Worm (Caenorhabditis elegans) whole organism, young adult: ENCODE results near the gene daf-31.

Source experiments
- ceh-58 ChIP-seq: fragments of 200-800 bp; sonication (Bioruptor generic); IDR thresholded peaks from 2 replicates; pipeline ENCODE4 v1.3.6; 2022; ENCODE audit warnings: missing genetic modification characterization, missing compliant biosample characterization
- lin-40 ChIP-seq: sonication (generic microtip); optimal IDR thresholded peaks from 2 replicates; lab custom pipeline; 2016; ENCODE audit warnings: missing genetic modification characterization, mild to moderate bottlenecking, missing compliant biosample characterization, missing genotype, missing genetic modification reagents
- snpc-4 ChIP-seq, 5 experiments: fragments of 150-350 bp in 1 of 5; sonication (generic microtip) in 4 of 5; optimal IDR thresholded peaks; 2 replicates each; lab custom pipeline; 2014 to 2018; ENCODE audit warnings: missing genetic modification characterization in 5 of 5, missing biosample characterization in 3 of 5, antibody characterized with exemption in 2 of 5, mild to moderate bottlenecking in 2 of 5, missing compliant biosample characterization in 2 of 5, missing genotype in 2 of 5, moderate library complexity in 2 of 5, missing genetic modification reagents in 1 of 5
- unc-130 ChIP-seq: sonication (generic microtip); optimal IDR thresholded peaks from 2 replicates; lab custom pipeline; 2016; ENCODE audit warnings: missing genetic modification reagents, missing genetic modification characterization, missing compliant biosample characterization

DNA sequence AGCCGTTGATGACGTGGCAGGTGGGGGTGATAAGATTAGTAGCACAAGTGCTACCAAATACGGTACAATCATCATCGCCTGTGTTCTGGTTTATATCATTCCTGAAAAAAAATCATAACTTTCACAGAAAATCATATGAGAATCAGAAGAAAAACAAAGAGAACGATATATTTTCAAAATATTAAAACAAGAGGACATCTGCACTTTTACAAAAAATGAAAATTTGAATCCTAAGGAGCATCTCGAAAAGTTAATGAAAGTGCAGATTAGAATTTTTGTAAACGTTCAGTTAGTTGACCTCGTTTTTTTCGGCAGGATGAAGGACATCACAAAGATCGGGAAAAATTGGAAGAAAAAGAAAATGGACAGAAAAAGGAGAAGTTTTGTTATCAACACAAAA lies 22.8 kb downstream of the daf-31 start, which contains the start of gene F35H10.10:
- TF ChIP-seq ceh-58 (GFP tag; lab: Robert Waterston, UW) (no peak), unc-130 (no peak), lin-40 (no peak), snpc-4 (GFP tag; optimal IDR thresholded peaks at IDR 0.05; lab: Kevin White, UChicago) (no peak), snpc-4 (tag; optimal IDR thresholded peaks at IDR 0.05; lab: Kevin White, UChicago) (no peak)
